Fruit fly (Drosophila melanogaster) whole organism, wandering third instar larva: Measurements from ENCODE around the gene CG6441.

ENCODE experiments used
- CG32264 ChIP-seq: fragments of 200-800 bp; sonication (Bioruptor generic); optimal IDR thresholded peaks from 2 replicates; lab custom pipeline; 2016; ENCODE audit warnings: missing biosample characterization, missing genetic modification characterization
- Dfd ChIP-seq: fragments of >200 bp; optimal IDR thresholded peaks from 2 replicates; lab custom pipeline; 2017; ENCODE audit warnings: missing biosample characterization, missing genetic modification characterization
- HLH106 ChIP-seq: fragments of 200-800 bp; optimal IDR thresholded peaks from 3 replicates; lab custom pipeline; 2019; ENCODE audit warnings: missing biosample characterization, mild to moderate bottlenecking, missing genetic modification characterization, moderate library complexity
- Myc ChIP-seq: fragments of >200 bp; optimal IDR thresholded peaks from 2 replicates; lab custom pipeline; 2017
- br ChIP-seq: fragments of 200-800 bp; sonication (Bioruptor generic); optimal IDR thresholded peaks from 2 replicates; lab custom pipeline; 2016; ENCODE audit warnings: missing biosample characterization, missing genetic modification characterization
- brk ChIP-seq: fragments of 200-800 bp; sonication (Bioruptor generic); optimal IDR thresholded peaks from 2 replicates; lab custom pipeline; 2016; ENCODE audit warnings: missing biosample characterization, mild to moderate bottlenecking, missing genetic modification characterization
- dl ChIP-seq, 2 experiments: fragments of 175-275, 200-275 bp in 1 of 2; fragments of 200-275 bp in 1 of 2; sonication (Bioruptor generic); optimal IDR thresholded peaks; lab custom pipeline; 2018; ENCODE audit warnings: mild to moderate bottlenecking in 2 of 2, missing biosample characterization in 2 of 2, missing genetic modification characterization in 2 of 2, moderate library complexity in 2 of 2; ENCODE audit not compliant: partially characterized antibody in 2 of 2, insufficient read depth in 1 of 2
- fru ChIP-seq: fragments of 200-800 bp; sonication (Bioruptor generic); optimal IDR thresholded peaks from 3 replicates; lab custom pipeline; 2016; ENCODE audit warnings: missing biosample characterization, mild to moderate bottlenecking, missing genetic modification characterization
- h ChIP-seq: fragments of 200-800 bp; sonication (Bioruptor generic); optimal IDR thresholded peaks from 3 replicates; lab custom pipeline; 2016; ENCODE audit warnings: missing biosample characterization, mild to moderate bottlenecking, missing genetic modification characterization
- lola ChIP-seq: fragments of >200 bp; optimal IDR thresholded peaks from 2 replicates; lab custom pipeline; 2017; ENCODE audit warnings: missing biosample characterization, missing genetic modification characterization
- pan ChIP-seq: fragments of >200 bp; optimal IDR thresholded peaks from 2 replicates; lab custom pipeline; 2017
- psq ChIP-seq: fragments of 200-800 bp; sonication (Bioruptor generic); optimal IDR thresholded peaks from 3 replicates; lab custom pipeline; 2017; ENCODE audit warnings: missing biosample characterization, mild to moderate bottlenecking, missing genetic modification characterization, moderate library complexity
- usp ChIP-seq: fragments of >200 bp; optimal IDR thresholded peaks from 2 replicates; lab custom pipeline; 2017; ENCODE audit warnings: missing biosample characterization, missing genetic modification characterization
- woc ChIP-seq: sonication (Bioruptor generic); optimal IDR thresholded peaks from 2 replicates; lab custom pipeline; 2016; ENCODE audit warnings: missing biosample characterization, mild to moderate bottlenecking, missing genetic modification characterization

- TF ChIP-seq lola (GFP tag; lab: Kevin White, UChicago) (no peak), pan (no peak), CG32264 (GFP tag; lab: Kevin White, UChicago) (no peak), fru (GFP tag; lab: Kevin White, UChicago) (no peak), h (GFP tag; lab: Kevin White, UChicago) (no peak), usp (GFP tag; lab: Kevin White, UChicago) (no peak), dl (GFP tag; optimal IDR thresholded peaks at IDR 0.05; lab: Kevin White, UChicago; ENCODE audit: insufficient read depth in 1 of 2, partially characterized antibody in 2 of 2) (no peak), Dfd (no peak), HLH106 (tag; lab: Kevin White, UChicago) (no peak), psq (GFP tag; lab: Kevin White, UChicago) (no peak), Myc (lab: Kevin White, UChicago) (no peak), brk (GFP tag; lab: Kevin White, UChicago) (no peak), br (no peak), woc (GFP tag; lab: Kevin White, UChicago) (no peak)
These were observed 23.5 kb upstream of the CG6441 start, which contains the start of gene santa-maria for dm6 chr2L:7450966-7451365.
